Worm (Caenorhabditis elegans) whole organism, L1 larva: Measurements from ENCODE around the gene srw-33.
A peak's percentile ranks its signal among the peaks of the same experiment; 100 is the strongest.

Experiments used
- C34B4.2 ChIP-seq: sonication (generic microtip); optimal IDR thresholded peaks from 2 replicates; lab custom pipeline; 2017; ENCODE audit warnings: mild to moderate bottlenecking, missing genetic modification characterization, missing compliant biosample characterization
- F16B12.6 ChIP-seq: fragments of 150-350 bp; optimal IDR thresholded peaks from 2 replicates; lab custom pipeline; 2014; ENCODE audit warnings: missing biosample characterization, missing genetic modification characterization
- Y116A8C.19 ChIP-seq: sonication (generic microtip); optimal IDR thresholded peaks from 2 replicates; lab custom pipeline; 2016; ENCODE audit warnings: missing compliant biosample characterization, missing genetic modification characterization, borderline replicate concordance
- aly-2 ChIP-seq: fragments of 150-350 bp; optimal IDR thresholded peaks from 2 replicates; lab custom pipeline; 2014; ENCODE audit warnings: missing biosample characterization, missing genetic modification characterization
- ceh-63 ChIP-seq: fragments of 200-800 bp; sonication (Bioruptor generic); optimal IDR thresholded peaks from 2 replicates; lab custom pipeline; 2018; ENCODE audit warnings: mild to moderate bottlenecking, missing genetic modification characterization, missing compliant biosample characterization
- ceh-8 ChIP-seq: fragments of 200-800 bp; sonication (Bioruptor generic); optimal IDR thresholded peaks from 2 replicates; lab custom pipeline; 2018; ENCODE audit warnings: mild to moderate bottlenecking, missing genetic modification characterization, moderate library complexity, missing compliant biosample characterization
- ceh-82 ChIP-seq, 3 experiments: fragments of 150-350 bp in 1 of 3; sonication (generic microtip) in 2 of 3; optimal IDR thresholded peaks; 2 replicates each; lab custom pipeline; 2014 to 2017; ENCODE audit warnings: missing biosample characterization in 3 of 3, missing genetic modification characterization in 3 of 3
- ceh-88 ChIP-seq: fragments of 200-800 bp; sonication (Bioruptor generic); IDR thresholded peaks from 2 replicates; pipeline ENCODE4 v1.3.6; 2022; ENCODE audit warnings: missing genetic modification characterization, missing compliant biosample characterization
- ceh-90 ChIP-seq: sonication (generic microtip); optimal IDR thresholded peaks from 2 replicates; lab custom pipeline; 2016; ENCODE audit warnings: missing genetic modification characterization, missing compliant biosample characterization
- ces-1 ChIP-seq: fragments of 150-350 bp; optimal IDR thresholded peaks from 2 replicates; lab custom pipeline; 2014; ENCODE audit warnings: missing biosample characterization, missing genetic modification reagents, missing genetic modification characterization
- dpl-1 ChIP-seq, 3 experiments: fragments of 150-350 bp in 2 of 3; sonication (generic microtip) in 1 of 3; optimal IDR thresholded peaks; 2 replicates each; lab custom pipeline; 2014 to 2017; ENCODE audit warnings: missing biosample characterization in 3 of 3, missing genetic modification characterization in 3 of 3, missing genetic modification reagents in 3 of 3
- dsc-1 ChIP-seq: sonication (generic microtip); optimal IDR thresholded peaks from 2 replicates; lab custom pipeline; 2016; ENCODE audit warnings: mild to moderate bottlenecking, missing genetic modification characterization, missing compliant biosample characterization
- efl-1 ChIP-seq, 4 experiments: fragments of 150-350 bp; optimal IDR thresholded peaks in 3 of 4; peaks in 1 of 4; 1 replicate in 1 of 4; 2 replicates in 3 of 4; lab custom pipeline; 2014; ENCODE audit warnings: missing biosample characterization in 2 of 4, missing genetic modification characterization in 2 of 4, missing genetic modification reagents in 2 of 4
- egl-13 ChIP-seq: sonication (generic microtip); optimal IDR thresholded peaks from 2 replicates; lab custom pipeline; 2016; ENCODE audit warnings: missing genotype, missing genetic modification reagents, missing genetic modification characterization, missing compliant biosample characterization
- egl-27 ChIP-seq, 2 experiments: fragments of 150-350 bp in 1 of 2; sonication (generic microtip); optimal IDR thresholded peaks; 3 replicates each; lab custom pipeline; 2017 to 2018; ENCODE audit warnings: missing biosample characterization in 2 of 2, missing genetic modification characterization in 2 of 2, missing genetic modification reagents in 2 of 2
- elt-2 ChIP-seq: sonication (generic microtip); optimal IDR thresholded peaks from 2 replicates; lab custom pipeline; 2016; ENCODE audit warnings: missing genetic modification characterization, mild to moderate bottlenecking, inconsistent platforms, missing compliant biosample characterization, missing genetic modification reagents
- elt-3 ChIP-seq, 6 experiments: fragments of 150-350 bp in 1 of 6; sonication (generic microtip); optimal IDR thresholded peaks; 2 replicates each; lab custom pipeline; 2017 to 2018; ENCODE audit warnings: missing biosample characterization in 6 of 6, missing genetic modification characterization in 6 of 6, inconsistent platforms in 1 of 6
- ets-5 ChIP-seq: fragments of 200-800 bp; sonication (Bioruptor generic); IDR thresholded peaks from 2 replicates; pipeline ENCODE4 v1.3.6; 2022; ENCODE audit warnings: missing genetic modification characterization, missing compliant biosample characterization
- fkh-10 ChIP-seq: sonication (generic microtip); optimal IDR thresholded peaks from 2 replicates; lab custom pipeline; 2017; ENCODE audit warnings: missing biosample characterization, missing genetic modification reagents, missing genetic modification characterization
- grh-1 ChIP-seq: fragments of 200-800 bp; sonication (Bioruptor generic); IDR thresholded peaks from 2 replicates; pipeline ENCODE4 v1.3.6; 2022; ENCODE audit warnings: missing genetic modification reagents, missing genetic modification characterization, missing compliant biosample characterization
- hpl-2 ChIP-seq: fragments of 150-350 bp; optimal IDR thresholded peaks from 2 replicates; lab custom pipeline; 2014; ENCODE audit warnings: missing biosample characterization, missing genetic modification reagents, missing genetic modification characterization
- isw-1 ChIP-seq: fragments of 200-800 bp; sonication (Bioruptor generic); IDR thresholded peaks from 2 replicates; pipeline ENCODE4 v1.3.6; 2022; ENCODE audit warnings: missing genetic modification characterization, missing compliant biosample characterization
- jun-1 ChIP-seq: fragments of 150-350 bp; optimal IDR thresholded peaks from 2 replicates; lab custom pipeline; 2014; ENCODE audit warnings: missing biosample characterization, missing genetic modification reagents, missing genetic modification characterization
- lin-15B ChIP-seq: fragments of 150-350 bp; sonication (generic microtip); optimal IDR thresholded peaks from 3 replicates; lab custom pipeline; 2014; ENCODE audit warnings: missing biosample characterization, missing genetic modification characterization
- lin-35 ChIP-seq, 2 experiments: fragments of 150-350 bp; optimal IDR thresholded peaks; 2 replicates each; lab custom pipeline; 2014; ENCODE audit warnings: missing biosample characterization in 2 of 2, missing genetic modification characterization in 2 of 2, missing genetic modification reagents in 2 of 2
- lir-3 ChIP-seq: sonication (generic microtip); optimal IDR thresholded peaks from 2 replicates; lab custom pipeline; 2016; ENCODE audit warnings: mild to moderate bottlenecking, missing genetic modification characterization, moderate library complexity, missing compliant biosample characterization; ENCODE audit not compliant: poor library complexity
- lsy-2 ChIP-seq, 2 experiments: fragments of 150-350 bp; optimal IDR thresholded peaks; 2 replicates each; lab custom pipeline; 2014; ENCODE audit warnings: missing biosample characterization in 2 of 2, missing genetic modification characterization in 2 of 2
- mdl-1 ChIP-seq, 2 experiments: fragments of 150-350 bp; optimal IDR thresholded peaks; 2 replicates each; lab custom pipeline; 2014 to 2017; ENCODE audit warnings: missing biosample characterization in 2 of 2, missing genetic modification characterization in 2 of 2, inconsistent platforms in 1 of 2
- mef-2 ChIP-seq: fragments of 150-350 bp; optimal IDR thresholded peaks from 2 replicates; lab custom pipeline; 2014; ENCODE audit warnings: missing biosample characterization, missing genetic modification characterization
- nhr-11 ChIP-seq: fragments of 150-350 bp; optimal IDR thresholded peaks from 2 replicates; lab custom pipeline; 2014; ENCODE audit warnings: missing biosample characterization, missing genetic modification characterization
- nhr-12 ChIP-seq: sonication (generic microtip); optimal IDR thresholded peaks from 2 replicates; lab custom pipeline; 2017; ENCODE audit warnings: missing biosample characterization, missing genetic modification characterization
- nhr-20 ChIP-seq: sonication (generic microtip); optimal IDR thresholded peaks from 2 replicates; lab custom pipeline; 2016; ENCODE audit warnings: mild to moderate bottlenecking, missing genetic modification characterization, missing compliant biosample characterization
- nhr-237 ChIP-seq: fragments of 150-350 bp; optimal IDR thresholded peaks from 2 replicates; lab custom pipeline; 2014; ENCODE audit warnings: missing biosample characterization, missing genetic modification characterization
- nhr-71 ChIP-seq: sonication (generic microtip); optimal IDR thresholded peaks from 2 replicates; lab custom pipeline; 2016; ENCODE audit warnings: mild to moderate bottlenecking, missing genetic modification characterization, moderate library complexity, missing compliant biosample characterization
- nhr-76 ChIP-seq: sonication (generic microtip); optimal IDR thresholded peaks from 2 replicates; lab custom pipeline; 2017; ENCODE audit warnings: missing biosample characterization, missing genetic modification characterization
- nhr-84 ChIP-seq: sonication (generic microtip); optimal IDR thresholded peaks from 2 replicates; lab custom pipeline; 2017; ENCODE audit warnings: missing biosample characterization, missing genetic modification characterization
- nhr-85 ChIP-seq: sonication (generic microtip); peaks from one replicate; lab custom pipeline; 2016; ENCODE audit warnings: missing genetic modification characterization, inconsistent platforms, missing compliant biosample characterization
- nhr-90 ChIP-seq: sonication (generic microtip); optimal IDR thresholded peaks from 2 replicates; lab custom pipeline; 2016; ENCODE audit warnings: mild to moderate bottlenecking, missing genetic modification characterization, missing compliant biosample characterization; ENCODE audit not compliant: poor library complexity
- pag-3 ChIP-seq: sonication (generic microtip); optimal IDR thresholded peaks from 2 replicates; lab custom pipeline; 2017; ENCODE audit warnings: missing genetic modification characterization, mild to moderate bottlenecking, missing compliant biosample characterization, antibody characterized with exemption, borderline replicate concordance; ENCODE audit not compliant: insufficient read depth
- pax-3 ChIP-seq: fragments of 200-800 bp; sonication (Bioruptor generic); optimal IDR thresholded peaks from 2 replicates; lab custom pipeline; 2018; ENCODE audit warnings: mild to moderate bottlenecking, missing genetic modification characterization, moderate library complexity, missing compliant biosample characterization
- pqm-1 ChIP-seq: sonication (generic microtip); optimal IDR thresholded peaks from 3 replicates; lab custom pipeline; 2017; ENCODE audit warnings: missing biosample characterization, missing genetic modification characterization
- rnt-1 ChIP-seq: sonication (generic microtip); optimal IDR thresholded peaks from 2 replicates; lab custom pipeline; 2016; ENCODE audit warnings: mild to moderate bottlenecking, missing genetic modification characterization, moderate library complexity, missing compliant biosample characterization
- skn-1 ChIP-seq: fragments of 150-350 bp; optimal IDR thresholded peaks from 2 replicates; lab custom pipeline; 2014; ENCODE audit warnings: missing biosample characterization, missing genetic modification characterization
- snpc-4 ChIP-seq: fragments of 150-350 bp; optimal IDR thresholded peaks from 2 replicates; lab custom pipeline; 2014; ENCODE audit warnings: missing biosample characterization, missing genetic modification characterization
- snu-23 ChIP-seq: sonication (generic microtip); optimal IDR thresholded peaks from 2 replicates; lab custom pipeline; 2016; ENCODE audit warnings: missing genetic modification characterization, missing compliant biosample characterization
- sup-37 ChIP-seq: fragments of 200-800 bp; sonication (Bioruptor generic); optimal IDR thresholded peaks from 2 replicates; lab custom pipeline; 2018; ENCODE audit warnings: mild to moderate bottlenecking, missing genetic modification characterization, missing compliant biosample characterization
- tlp-1 ChIP-seq: fragments of 150-350 bp; optimal IDR thresholded peaks from 2 replicates; lab custom pipeline; 2014; ENCODE audit warnings: missing biosample characterization, missing genetic modification characterization
- unc-30 ChIP-seq: sonication (generic microtip); optimal IDR thresholded peaks from 2 replicates; lab custom pipeline; 2017; ENCODE audit warnings: missing biosample characterization, missing genetic modification characterization
- unc-62 ChIP-seq: fragments of 150-350 bp; optimal IDR thresholded peaks from 2 replicates; lab custom pipeline; 2014; ENCODE audit warnings: missing biosample characterization, missing genetic modification reagents, missing genetic modification characterization
- unc-98 ChIP-seq: fragments of 200-800 bp; sonication (Bioruptor generic); IDR thresholded peaks from 2 replicates; pipeline ENCODE4 v1.3.6; 2022; ENCODE audit warnings: missing genetic modification characterization, missing compliant biosample characterization
- xbp-1 ChIP-seq: sonication (generic microtip); optimal IDR thresholded peaks from 2 replicates; lab custom pipeline; 2016; ENCODE audit warnings: missing genetic modification characterization, missing compliant biosample characterization
- ztf-11 ChIP-seq, 2 experiments: sonication (generic microtip); optimal IDR thresholded peaks; 2 replicates each; lab custom pipeline; 2016 to 2017; ENCODE audit warnings: missing genetic modification characterization in 2 of 2, missing biosample characterization in 1 of 2, missing compliant biosample characterization in 1 of 2
- ztf-4 ChIP-seq: fragments of 150-350 bp; optimal IDR thresholded peaks from 2 replicates; lab custom pipeline; 2014; ENCODE audit warnings: missing biosample characterization, missing genetic modification characterization

srw-33 gene

DNA sequence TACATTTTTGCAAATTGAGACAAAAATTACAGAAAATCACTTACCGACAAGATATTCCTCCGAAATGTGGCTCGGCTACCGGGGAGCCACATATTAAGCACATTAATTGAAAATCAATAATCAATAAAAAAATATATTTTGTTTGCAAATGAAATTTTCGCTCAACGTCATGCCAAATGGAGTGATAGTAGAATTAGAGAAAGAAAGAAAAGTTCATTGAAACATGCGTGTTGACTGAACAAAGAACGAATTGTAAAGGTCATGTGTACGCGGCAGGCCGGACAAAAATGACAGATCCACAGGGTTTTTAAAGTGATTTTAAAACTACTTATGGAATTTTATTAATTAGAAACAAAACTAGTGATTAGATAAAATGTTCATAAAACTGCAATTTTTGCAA, 32.2 kb upstream of the srw-33 start:
- TF ChIP-seq F16B12.6 (no peak), pag-3 (no peak), ceh-88 (GFP tag; lab: Robert Waterston, UW) (no peak), ztf-4 (no peak), fkh-10 (GFP tag; lab: Kevin White, UChicago) (no peak), ceh-82 (tag; optimal IDR thresholded peaks at IDR 0.05; lab: Kevin White, UChicago) (no peak), hpl-2 (GFP tag; lab: Kevin White, UChicago) (no peak), aly-2 (no peak), nhr-76 (tag; lab: Kevin White, UChicago) (no peak), pax-3 (tag; lab: Kevin White, UChicago) (no peak), C34B4.2 (tag; lab: Kevin White, UChicago) (no peak), isw-1 (GFP tag; lab: Robert Waterston, UW) (no peak), nhr-84 (tag; lab: Kevin White, UChicago) (no peak), ets-5 (no peak), lsy-2 (tag; optimal IDR thresholded peaks at IDR 0.05; lab: Kevin White, UChicago) (no peak), snu-23 (GFP tag; lab: Kevin White, UChicago) (peak; percentile 37), Y116A8C.19 (no peak), efl-1 (optimal IDR thresholded peaks at IDR 0.05; lab: Kevin White, UChicago) (no peak), efl-1 (GFP tag; optimal IDR thresholded peaks at IDR 0.05 in 1 of 2; lab: Kevin White, UChicago) (no peak), ces-1 (GFP tag; lab: Kevin White, UChicago) (no peak), nhr-12 (no peak), unc-62 (no peak), ceh-63 (no peak), unc-98 (GFP tag; lab: Robert Waterston, UW) (no peak), lin-35 (GFP tag; optimal IDR thresholded peaks at IDR 0.05; lab: Kevin White, UChicago) (peak in 1 of 2 experiments; percentile 43), snpc-4 (tag; lab: Kevin White, UChicago) (no peak), nhr-20 (peak; percentile 39), dpl-1 (GFP tag; optimal IDR thresholded peaks at IDR 0.05; lab: Kevin White, UChicago) (no peak), tlp-1 (tag; lab: Kevin White, UChicago) (no peak), jun-1 (tag; lab: Kevin White, UChicago) (no peak), egl-27 (tag; optimal IDR thresholded peaks at IDR 0.05; lab: Kevin White, UChicago) (no peak), nhr-90 (tag; lab: Kevin White, UChicago) (peak; percentile 16), skn-1 (tag; lab: Kevin White, UChicago) (no peak), elt-3 (tag; optimal IDR thresholded peaks at IDR 0.05; lab: Kevin White, UChicago) (peak in 1 of 6 experiments; percentile 9), pqm-1 (tag; lab: Kevin White, UChicago) (no peak), nhr-237 (no peak), lin-15B (no peak), nhr-11 (tag; lab: Kevin White, UChicago) (no peak), ceh-90 (tag; lab: Kevin White, UChicago) (no peak), nhr-85 (peak; percentile 36), ceh-8 (GFP tag; lab: Kevin White, UChicago) (no peak), ztf-11 (tag; optimal IDR thresholded peaks at IDR 0.05; lab: Kevin White, UChicago) (no peak), nhr-71 (tag; lab: Kevin White, UChicago) (no peak), egl-13 (no peak), unc-30 (tag; lab: Kevin White, UChicago) (no peak), rnt-1 (tag; lab: Kevin White, UChicago) (no peak), lir-3 (tag; lab: Kevin White, UChicago) (no peak), dsc-1 (tag; lab: Kevin White, UChicago) (no peak), mef-2 (tag; lab: Kevin White, UChicago) (no peak), xbp-1 (tag; lab: Kevin White, UChicago) (no peak), elt-2 (peak; percentile 6), mdl-1 (tag; optimal IDR thresholded peaks at IDR 0.05; lab: Kevin White, UChicago) (no peak), sup-37 (no peak), grh-1 (GFP tag; lab: Robert Waterston, UW) (no peak)
